Fruit fly (Drosophila melanogaster) whole organism, embryonic: ENCODE results near the gene Wbp2.

ENCODE experiments used
- Antp ChIP-seq: fragments of 200-800 bp; sonication (Bioruptor generic); optimal IDR thresholded peaks from 3 replicates; lab custom pipeline; 2016; ENCODE audit warnings: missing biosample characterization, missing genetic modification characterization
- Atf3 ChIP-seq: fragments of 200-800 bp; sonication (Bioruptor generic); optimal IDR thresholded peaks from 3 replicates; lab custom pipeline; 2016; ENCODE audit warnings: missing biosample characterization, missing genetic modification characterization
- Bdp1 ChIP-seq: fragments of 200-800 bp; sonication (Bioruptor generic); optimal IDR thresholded peaks from 3 replicates; lab custom pipeline; 2016; ENCODE audit warnings: missing biosample characterization, missing genetic modification characterization
- Bgb ChIP-seq: fragments of 200-800 bp; sonication (Bioruptor generic); IDR thresholded peaks from 2 replicates; pipeline ENCODE4 v1.3.6; 2022; ENCODE audit warnings: missing biosample characterization, missing genetic modification characterization; ENCODE audit not compliant: partially characterized antibody
- Blimp-1 ChIP-seq: fragments of 200-800 bp; sonication (Bioruptor generic); optimal IDR thresholded peaks from 3 replicates; lab custom pipeline; 2018; ENCODE audit warnings: missing biosample characterization, missing genetic modification characterization, mild to moderate bottlenecking, moderate library complexity, missing genetic modification reagents
- CG11695 ChIP-seq: fragments of 200-800 bp; sonication (Bioruptor generic); IDR thresholded peaks from 3 replicates; pipeline ENCODE4 v1.3.6; 2022; ENCODE audit warnings: missing biosample characterization, missing genetic modification characterization
- CG12391 ChIP-seq: fragments of 200-800 bp; sonication (Bioruptor generic); optimal IDR thresholded peaks from 3 replicates; lab custom pipeline; 2018; ENCODE audit warnings: missing biosample characterization, mild to moderate bottlenecking, missing genetic modification characterization, moderate library complexity
- CG12942 ChIP-seq: fragments of 200-800 bp; sonication (Bioruptor generic); optimal IDR thresholded peaks from 3 replicates; lab custom pipeline; 2016; ENCODE audit warnings: missing biosample characterization, missing genetic modification characterization
- CG16813 ChIP-seq: fragments of 200-800 bp; sonication (Bioruptor generic); IDR thresholded peaks from 3 replicates; pipeline ENCODE4 v1.3.6; 2022; ENCODE audit warnings: missing biosample characterization, missing genetic modification characterization; ENCODE audit not compliant: partially characterized antibody
- CG17186 ChIP-seq: fragments of 200-800 bp; sonication (Bioruptor generic); optimal IDR thresholded peaks from 3 replicates; lab custom pipeline; 2017; ENCODE audit warnings: missing biosample characterization, missing genetic modification reagents, missing genetic modification characterization
- CG17568 ChIP-seq: fragments of 200-800 bp; sonication (Bioruptor generic); optimal IDR thresholded peaks from 2 replicates; lab custom pipeline; 2018; ENCODE audit warnings: missing biosample characterization, mild to moderate bottlenecking, missing genetic modification characterization, moderate library complexity
- CG17829 ChIP-seq: fragments of 200-800 bp; optimal IDR thresholded peaks from 2 replicates; lab custom pipeline; 2019; ENCODE audit warnings: missing biosample characterization, mild to moderate bottlenecking, missing genetic modification characterization, moderate library complexity
- CG18619 ChIP-seq: fragments of 200-800 bp; sonication (Bioruptor generic); optimal IDR thresholded peaks from 3 replicates; lab custom pipeline; 2017; ENCODE audit warnings: missing biosample characterization, mild to moderate bottlenecking, missing genetic modification characterization
- CG18764 ChIP-seq: fragments of 200-800 bp; sonication (Bioruptor generic); optimal IDR thresholded peaks from 3 replicates; lab custom pipeline; 2016; ENCODE audit warnings: missing biosample characterization, missing genetic modification characterization
- CG2202 ChIP-seq: fragments of 200-800 bp; sonication (Bioruptor generic); optimal IDR thresholded peaks from 2 replicates; lab custom pipeline; 2018; ENCODE audit warnings: missing biosample characterization, mild to moderate bottlenecking, missing genetic modification characterization
- CG32532 ChIP-seq: fragments of 200-800 bp; sonication (Bioruptor generic); IDR thresholded peaks from 2 replicates; pipeline ENCODE4 v1.3.6; 2022; ENCODE audit warnings: missing biosample characterization, missing genetic modification characterization
- CG42726 ChIP-seq: fragments of 200-800 bp; sonication (Bioruptor generic); IDR thresholded peaks from 2 replicates; pipeline ENCODE4 v1.3.6; 2022; ENCODE audit warnings: missing biosample characterization, missing genetic modification characterization; ENCODE audit not compliant: partially characterized antibody
- CG4424 ChIP-seq: fragments of 200-800 bp; sonication (Bioruptor generic); optimal IDR thresholded peaks from 3 replicates; lab custom pipeline; 2016; ENCODE audit warnings: missing biosample characterization, missing genetic modification characterization
- CG4707 ChIP-seq: fragments of 200-800 bp; sonication (Bioruptor generic); optimal IDR thresholded peaks from 2 replicates; lab custom pipeline; 2018; ENCODE audit warnings: missing biosample characterization, mild to moderate bottlenecking, missing genetic modification characterization, moderate library complexity
- CG6654 ChIP-seq: fragments of 200-800 bp; sonication (Bioruptor generic); optimal IDR thresholded peaks from 2 replicates; lab custom pipeline; 2017; ENCODE audit warnings: missing biosample characterization, mild to moderate bottlenecking, missing genetic modification characterization
- CG6791 ChIP-seq: fragments of 200-800 bp; sonication (Bioruptor generic); IDR thresholded peaks from 3 replicates; pipeline ENCODE4 v1.3.6; 2022; ENCODE audit warnings: missing biosample characterization, missing genetic modification characterization; ENCODE audit not compliant: partially characterized antibody
- CG6854 ChIP-seq: fragments of 200-800 bp; sonication (Bioruptor generic); optimal IDR thresholded peaks from 3 replicates; lab custom pipeline; 2017; ENCODE audit warnings: missing biosample characterization, mild to moderate bottlenecking, missing genetic modification characterization
- CG7556 ChIP-seq: fragments of 200-800 bp; sonication (Bioruptor generic); optimal IDR thresholded peaks from 2 replicates; lab custom pipeline; 2017; ENCODE audit warnings: missing biosample characterization, mild to moderate bottlenecking, missing genetic modification characterization
- CG7963 ChIP-seq: fragments of 200-800 bp; sonication (Bioruptor generic); IDR thresholded peaks from 3 replicates; pipeline ENCODE4 v1.3.6; 2022; ENCODE audit warnings: missing biosample characterization, missing genetic modification characterization; ENCODE audit not compliant: partially characterized antibody
- CG8944 ChIP-seq: fragments of 200-800 bp; sonication (Bioruptor generic); optimal IDR thresholded peaks from 3 replicates; lab custom pipeline; 2016; ENCODE audit warnings: missing biosample characterization, missing genetic modification characterization
- CG9437 ChIP-seq: fragments of 200-800 bp; sonication (Bioruptor generic); optimal IDR thresholded peaks from 2 replicates; lab custom pipeline; 2018; ENCODE audit warnings: missing biosample characterization, mild to moderate bottlenecking, missing genetic modification characterization
- ERR ChIP-seq: fragments of 200-800 bp; sonication (Bioruptor generic); optimal IDR thresholded peaks from 2 replicates; lab custom pipeline; 2016; ENCODE audit warnings: missing biosample characterization, missing genetic modification characterization
- Ets65A ChIP-seq: fragments of 200-800 bp; sonication (Bioruptor generic); peaks from one replicate; lab custom pipeline; 2016; ENCODE audit warnings: missing biosample characterization, missing genetic modification characterization
- NC2β ChIP-seq: fragments of 200-800 bp; sonication (Bioruptor generic); optimal IDR thresholded peaks from 2 replicates; lab custom pipeline; 2016; ENCODE audit warnings: missing biosample characterization, missing genetic modification characterization
- Nf-YB ChIP-seq: fragments of 200-800 bp; sonication (Bioruptor generic); optimal IDR thresholded peaks from 3 replicates; lab custom pipeline; 2019; ENCODE audit warnings: missing biosample characterization, mild to moderate bottlenecking, missing genetic modification characterization, moderate library complexity
- Oaz ChIP-seq: fragments of 200-800 bp; sonication (Bioruptor generic); IDR thresholded peaks from 2 replicates; pipeline ENCODE4 v1.3.6; 2022; ENCODE audit warnings: missing biosample characterization, missing genetic modification characterization
- Opbp ChIP-seq: fragments of 200-800 bp; sonication (Bioruptor generic); IDR thresholded peaks from 3 replicates; pipeline ENCODE4 v1.3.6; 2022; ENCODE audit warnings: missing biosample characterization, missing genetic modification characterization; ENCODE audit not compliant: partially characterized antibody
- Sox100B ChIP-seq: fragments of 200-800 bp; sonication (Bioruptor generic); optimal IDR thresholded peaks from 3 replicates; lab custom pipeline; 2018; ENCODE audit warnings: missing biosample characterization, mild to moderate bottlenecking, missing genetic modification characterization
- Ssrp ChIP-seq: fragments of 200-800 bp; sonication (Bioruptor generic); optimal IDR thresholded peaks from 2 replicates; lab custom pipeline; 2018; ENCODE audit warnings: missing biosample characterization, mild to moderate bottlenecking, missing genetic modification characterization, moderate library complexity
- Vsx1 ChIP-seq: fragments of 200-800 bp; sonication (Bioruptor generic); optimal IDR thresholded peaks from 2 replicates; lab custom pipeline; 2017; ENCODE audit warnings: missing biosample characterization, mild to moderate bottlenecking, missing genetic modification characterization, missing genetic modification reagents
- amos ChIP-seq: fragments of 200-800 bp; sonication (Bioruptor generic); IDR thresholded peaks from 2 replicates; pipeline ENCODE4 v1.3.6; 2022; ENCODE audit warnings: missing biosample characterization, missing genetic modification characterization; ENCODE audit not compliant: partially characterized antibody
- ato ChIP-seq: fragments of 200-800 bp; sonication (Bioruptor generic); IDR thresholded peaks from 2 replicates; pipeline ENCODE4 v1.3.6; 2022; ENCODE audit warnings: missing biosample characterization, missing genetic modification characterization; ENCODE audit not compliant: partially characterized antibody
- bigmax ChIP-seq: fragments of 200-800 bp; sonication (Bioruptor generic); optimal IDR thresholded peaks from 2 replicates; lab custom pipeline; 2018; ENCODE audit warnings: missing biosample characterization, mild to moderate bottlenecking, missing genetic modification characterization
- br ChIP-seq: fragments of >200 bp; optimal IDR thresholded peaks from 2 replicates; lab custom pipeline; 2017
- cg ChIP-seq: fragments of 200-800 bp; sonication (Bioruptor generic); optimal IDR thresholded peaks from 3 replicates; lab custom pipeline; 2019; ENCODE audit warnings: missing biosample characterization, mild to moderate bottlenecking, missing genetic modification characterization, moderate library complexity
- chm ChIP-seq: fragments of 200-800 bp; sonication (Bioruptor generic); IDR thresholded peaks from 2 replicates; pipeline ENCODE4 v1.3.6; 2022; ENCODE audit warnings: missing biosample characterization, missing genetic modification characterization
- danr ChIP-seq: fragments of 200-800 bp; sonication (Bioruptor generic); IDR thresholded peaks from 2 replicates; pipeline ENCODE4 v1.3.6; 2022; ENCODE audit warnings: missing biosample characterization, missing genetic modification characterization
- dimm ChIP-seq: fragments of 200-800 bp; sonication (Bioruptor generic); IDR thresholded peaks from 2 replicates; pipeline ENCODE4 v1.3.6; 2022; ENCODE audit warnings: missing biosample characterization, missing genetic modification characterization
- hkb ChIP-seq, 2 experiments: fragments of 200-800 bp in 1 of 2; fragments of >200 bp in 1 of 2; sonication (Bioruptor generic) in 1 of 2; IDR thresholded peaks in 1 of 2; optimal IDR thresholded peaks in 1 of 2; 2 replicates each; pipeline versions ENCODE4 v1.3.6 to Lab custom; 2017 to 2022; ENCODE audit warnings: missing biosample characterization in 1 of 2, missing genetic modification characterization in 1 of 2
- knrl ChIP-seq: fragments of 200-800 bp; sonication (Bioruptor generic); IDR thresholded peaks from 3 replicates; pipeline ENCODE4 v1.3.6; 2022; ENCODE audit warnings: missing biosample characterization, missing genetic modification characterization; ENCODE audit not compliant: partially characterized antibody
- sna ChIP-seq: fragments of 200-800 bp; sonication (Bioruptor generic); IDR thresholded peaks from 2 replicates; pipeline ENCODE4 v1.3.6; 2022; ENCODE audit warnings: missing biosample characterization, missing genetic modification characterization; ENCODE audit not compliant: partially characterized antibody
- sqz ChIP-seq: fragments of 200-800 bp; sonication (Bioruptor generic); optimal IDR thresholded peaks from 3 replicates; lab custom pipeline; 2018; ENCODE audit warnings: missing biosample characterization, mild to moderate bottlenecking, missing genetic modification characterization
- tna ChIP-seq: fragments of 200-800 bp; sonication (Bioruptor generic); IDR thresholded peaks from 2 replicates; pipeline ENCODE4 v1.3.6; 2022; ENCODE audit warnings: missing biosample characterization, missing genetic modification characterization; ENCODE audit not compliant: partially characterized antibody
- vnd ChIP-seq: fragments of 200-800 bp; sonication (Bioruptor generic); IDR thresholded peaks from 3 replicates; pipeline ENCODE4 v1.3.6; 2022; ENCODE audit warnings: missing biosample characterization, missing genetic modification characterization; ENCODE audit not compliant: partially characterized antibody

Wbp2 gene

dm6 chr3L:12815756-12816155 is 34.2 kb upstream of the Wbp2 start:
- TF ChIP-seq CG17186 (GFP tag; lab: Kevin White, UChicago): no peak
- no peak for TF ChIP-seq CG17568 (GFP tag; lab: Kevin White, UChicago)
- no peak for TF ChIP-seq CG12391 (tag; lab: Kevin White, UChicago)
- 0 out of 2 replicates have a peak, but pooled peaks have one; percentile 33 for TF ChIP-seq chm (GFP tag; lab: Robert Waterston, UW)
- peak; percentile 48; the same call in 2 of the 3 replicates for TF ChIP-seq Opbp (GFP tag; lab: Robert Waterston, UW)
- no peak for TF ChIP-seq CG8944 (GFP tag; lab: Kevin White, UChicago)
- TF ChIP-seq knrl: peak; percentile 36; the same call in 2 of the 3 replicates
- peak; percentile 62 for TF ChIP-seq amos (GFP tag; lab: Robert Waterston, UW)
- TF ChIP-seq CG18764 (GFP tag; lab: Kevin White, UChicago): no peak
- TF ChIP-seq CG6654: no peak
- TF ChIP-seq sqz (GFP tag; lab: Kevin White, UChicago): no peak
- no peak for TF ChIP-seq CG7556 (GFP tag; lab: Kevin White, UChicago)
- no peak for TF ChIP-seq br (lab: Kevin White, UChicago)
- peak; percentile 99 for TF ChIP-seq Bdp1 (GFP tag; lab: Kevin White, UChicago)
- TF ChIP-seq Atf3: no peak
- no peak for TF ChIP-seq cg (GFP tag; lab: Kevin White, UChicago)
- no peak for TF ChIP-seq CG18619 (GFP tag; lab: Kevin White, UChicago)
- TF ChIP-seq CG6854 (GFP tag; lab: Kevin White, UChicago): no peak
- TF ChIP-seq tna (GFP tag; lab: Robert Waterston, UW): peak; percentile 56
- no peak for TF ChIP-seq CG32532 (GFP tag; lab: Robert Waterston, UW)
- TF ChIP-seq Oaz (GFP tag; lab: Robert Waterston, UW): no peak
- no peak for TF ChIP-seq CG2202 (tag; lab: Kevin White, UChicago)
- no peak for TF ChIP-seq CG12942
- peak; percentile 80; the same call in 1 of the 2 replicates for TF ChIP-seq CG42726 (GFP tag; lab: Robert Waterston, UW)
- peak; percentile 80; the same call in 2 of the 3 replicates for TF ChIP-seq CG6791 (GFP tag; lab: Robert Waterston, UW)
- peak; percentile 49; the same call in 2 of the 3 replicates for TF ChIP-seq CG16813 (GFP tag; lab: Robert Waterston, UW)
- no peak for TF ChIP-seq Nf-YB (GFP tag; lab: Kevin White, UChicago)
- no peak for TF ChIP-seq danr (GFP tag; lab: Robert Waterston, UW)
- TF ChIP-seq NC2β (GFP tag; lab: Kevin White, UChicago): no peak
- no peak for TF ChIP-seq CG4707 (GFP tag; lab: Kevin White, UChicago)
- peak; percentile 98 for TF ChIP-seq bigmax (GFP tag; lab: Kevin White, UChicago)
- TF ChIP-seq Antp: no peak
- no peak for TF ChIP-seq Blimp-1 (GFP tag; lab: Kevin White, UChicago)
- peak; percentile 47; the same call in 1 of the 2 replicates for TF ChIP-seq sna
- TF ChIP-seq Ssrp (tag; lab: Kevin White, UChicago): no peak
- TF ChIP-seq CG9437 (GFP tag; lab: Kevin White, UChicago): no peak
- TF ChIP-seq Ets65A (GFP tag; lab: Kevin White, UChicago): peak; percentile 75
- TF ChIP-seq vnd: peak; percentile 56; the same call in 2 of the 3 replicates
- TF ChIP-seq CG7963: peak; percentile 63; the same call in 2 of the 3 replicates
- TF ChIP-seq dimm (GFP tag; lab: Robert Waterston, UW): no peak
- no peak for TF ChIP-seq Sox100B
- TF ChIP-seq CG11695: 0 out of 3 replicates have a peak, but pooled peaks have one; percentile 12
- peak; percentile 48 for TF ChIP-seq ERR (GFP tag; lab: Kevin White, UChicago)
- TF ChIP-seq ato (GFP tag; lab: Robert Waterston, UW): peak; percentile 68
- no peak for TF ChIP-seq CG4424 (GFP tag; lab: Kevin White, UChicago)
- peak; percentile 67 for TF ChIP-seq Bgb
- TF ChIP-seq CG17829 (tag; lab: Kevin White, UChicago): no peak
- TF ChIP-seq hkb (optimal IDR thresholded peaks at IDR 0.05; lab: Kevin White, UChicago): no peak
- no peak for TF ChIP-seq hkb (GFP tag; IDR thresholded peaks at IDR 0.05; lab: Robert Waterston, UW)
- TF ChIP-seq Vsx1 (GFP tag; lab: Kevin White, UChicago): no peak
